Worm (Caenorhabditis elegans): ENCODE data around the gene Y54F10AL.1.
A peak's percentile ranks its signal among the peaks of the same experiment; 100 is the strongest.

Y54F10AL.1 gene

ce11 chrIII:2535122-2535521 lies 47.6 kb downstream of the Y54F10AL.1 start:
- TF ChIP-seq C34F6.9 (tag; optimal IDR thresholded peaks at IDR 0.05) (peak; percentile 73), mdl-1 (tag; optimal IDR thresholded peaks at IDR 0.05) (peak in 1 of 2 experiments; percentile 8), gmeb-1 (tag; optimal IDR thresholded peaks at IDR 0.05) (no peak), sma-9 (GFP tag; optimal IDR thresholded peaks at IDR 0.05) (no peak), sma-9 (tag; optimal IDR thresholded peaks at IDR 0.05) (no peak), nhr-10 (tag; optimal IDR thresholded peaks at IDR 0.05) (no peak), nhr-12 (tag; optimal IDR thresholded peaks at IDR 0.05) (no peak), ceh-16 (tag; optimal IDR thresholded peaks at IDR 0.05) (no peak), lsy-2 (tag; optimal IDR thresholded peaks at IDR 0.05) (peak in 1 of 2 experiments; percentile 54), alr-1 (tag; optimal IDR thresholded peaks at IDR 0.05) (no peak), F13H6.1 (tag; optimal IDR thresholded peaks at IDR 0.05) (peak; percentile 11), nhr-21 (tag; optimal IDR thresholded peaks at IDR 0.05) (no peak), unc-39 (tag; optimal IDR thresholded peaks at IDR 0.05) (no peak), sma-3 (GFP tag; optimal IDR thresholded peaks at IDR 0.05) (no peak), nhr-129 (tag; optimal IDR thresholded peaks at IDR 0.05) (peak; percentile 6), ZK546.5 (tag; optimal IDR thresholded peaks at IDR 0.05) (no peak), lin-13 (GFP tag; optimal IDR thresholded peaks at IDR 0.05) (peak; percentile 18), snpc-4 (tag; optimal IDR thresholded peaks at IDR 0.05) (no peak), ceh-82 (tag; optimal IDR thresholded peaks at IDR 0.05) (no peak), lin-11 (tag; optimal IDR thresholded peaks at IDR 0.05) (peak; percentile 10), nhr-77 (tag; optimal IDR thresholded peaks at IDR 0.05) (no peak), mab-5 (tag; optimal IDR thresholded peaks at IDR 0.05) (peak; percentile 23), fos-1 (tag; optimal IDR thresholded peaks at IDR 0.05) (no peak), unc-55 (GFP tag; optimal IDR thresholded peaks at IDR 0.05) (peak; percentile 78), nhr-237 (tag; optimal IDR thresholded peaks at IDR 0.05) (no peak), skn-1 (tag; optimal IDR thresholded peaks at IDR 0.05) (no peak), R02D3.7 (tag; optimal IDR thresholded peaks at IDR 0.05) (no peak), dmd-4 (tag; optimal IDR thresholded peaks at IDR 0.05) (no peak), Y55F3AM.14 (GFP tag; optimal IDR thresholded peaks at IDR 0.05) (no peak), ztf-11 (tag; optimal IDR thresholded peaks at IDR 0.05) (no peak), nhr-11 (tag; optimal IDR thresholded peaks at IDR 0.05) (no peak), ztf-4 (tag; optimal IDR thresholded peaks at IDR 0.05) (no peak), peb-1 (tag; optimal IDR thresholded peaks at IDR 0.05) (no peak), crh-2 (tag; optimal IDR thresholded peaks at IDR 0.05) (peak; percentile 47), lin-39 (tag; optimal IDR thresholded peaks at IDR 0.05) (no peak), elt-3 (tag; optimal IDR thresholded peaks at IDR 0.05) (no peak), zag-1 (tag; optimal IDR thresholded peaks at IDR 0.05) (peak; percentile 72), nhr-23 (tag; optimal IDR thresholded peaks at IDR 0.05) (no peak), blmp-1 (tag; optimal IDR thresholded peaks at IDR 0.05; ENCODE audit: insufficient read depth) (no peak)

- TF ChIP-seq nhr-129 (tag; optimal IDR thresholded peaks at IDR 0.05) (no peak), R02D3.7 (tag; optimal IDR thresholded peaks at IDR 0.05) (no peak), unc-62 (GFP tag; optimal IDR thresholded peaks at IDR 0.05) (no peak), ztf-1 (GFP tag; conservative IDR thresholded peaks at IDR 0.05) (no peak), ceh-82 (tag; optimal IDR thresholded peaks at IDR 0.05) (no peak), nhr-6 (tag; optimal IDR thresholded peaks at IDR 0.05) (no peak), lsy-2 (tag; optimal IDR thresholded peaks at IDR 0.05) (no peak), nhr-21 (tag; optimal IDR thresholded peaks at IDR 0.05) (no peak), lin-11 (tag; optimal IDR thresholded peaks at IDR 0.05) (no peak), aly-2 (tag; optimal IDR thresholded peaks at IDR 0.05) (no peak), fos-1 (tag; optimal IDR thresholded peaks at IDR 0.05) (no peak), ZK546.5 (tag; optimal IDR thresholded peaks at IDR 0.05) (no peak), ama-1 (optimal IDR thresholded peaks at IDR 0.05) (no peak), nhr-23 (tag; optimal IDR thresholded peaks at IDR 0.05) (no peak), unc-39 (tag; optimal IDR thresholded peaks at IDR 0.05) (no peak), lin-39 (tag; optimal IDR thresholded peaks at IDR 0.05) (no peak), snpc-4 (tag; optimal IDR thresholded peaks at IDR 0.05) (no peak), F13H6.1 (tag; optimal IDR thresholded peaks at IDR 0.05) (no peak)
These were observed 53.0 kb downstream of the Y54F10AL.1 start for ce11 chrIII:2540520-2540919.

Measured in whole organism, L2 larva.